Fruit fly (Drosophila melanogaster): ENCODE measurements around the gene HDAC3.

dm6 chr3R:5454334-5454733, 20.1 kb downstream of the HDAC3 start:
- TF ChIP-seq ttk (optimal IDR thresholded peaks at IDR 0.05) (no peak), h (optimal IDR thresholded peaks at IDR 0.05) (no peak), Sin3A (optimal IDR thresholded peaks at IDR 0.05) (no peak), psq (optimal IDR thresholded peaks at IDR 0.05) (no peak), Myc (optimal IDR thresholded peaks at IDR 0.05) (no peak), insv (optimal IDR thresholded peaks at IDR 0.05) (no peak)

Measured in Kc167 (cell line).